Fruit fly (Drosophila melanogaster) whole organism, adult: ENCODE data around the gene CG10445.
A peak's percentile ranks its signal among the peaks of the same experiment; 100 is the strongest.

Experiments
- CG11617 ChIP-seq: fragments of 200-800 bp; sonication (Bioruptor generic); optimal IDR thresholded peaks from 2 replicates; lab custom pipeline; 2017; ENCODE audit warnings: mild to moderate bottlenecking, missing biosample characterization, missing genetic modification reagents, missing genetic modification characterization
- CG12768 ChIP-seq: fragments of 200-800 bp; sonication (Bioruptor generic); optimal IDR thresholded peaks from 2 replicates; lab custom pipeline; 2017; ENCODE audit warnings: missing biosample characterization, missing genetic modification characterization, mild to moderate bottlenecking, moderate library complexity, missing genetic modification reagents
- CG14711 ChIP-seq: fragments of 200-800 bp; sonication (Bioruptor generic); optimal IDR thresholded peaks from 2 replicates; lab custom pipeline; 2018; ENCODE audit warnings: missing biosample characterization, mild to moderate bottlenecking, missing genetic modification characterization, moderate library complexity
- CG5204 ChIP-seq: fragments of 200-800 bp; sonication (Bioruptor generic); optimal IDR thresholded peaks from 2 replicates; lab custom pipeline; 2016; ENCODE audit warnings: missing biosample characterization, missing genetic modification characterization
- CG7045 ChIP-seq: fragments of 200-800 bp; sonication (Bioruptor generic); optimal IDR thresholded peaks from 2 replicates; lab custom pipeline; 2017; ENCODE audit warnings: missing biosample characterization, mild to moderate bottlenecking, missing genetic modification characterization
- CG7101 ChIP-seq: fragments of 200-800 bp; sonication (Bioruptor generic); optimal IDR thresholded peaks from 2 replicates; lab custom pipeline; 2018; ENCODE audit warnings: missing biosample characterization, mild to moderate bottlenecking, missing genetic modification characterization, moderate library complexity
- Clk ChIP-seq: fragments of 200-800 bp; sonication (Bioruptor generic); optimal IDR thresholded peaks from 2 replicates; lab custom pipeline; 2017; ENCODE audit warnings: missing biosample characterization, missing genetic modification characterization
- Hr96 ChIP-seq: fragments of 200-800 bp; sonication (Bioruptor generic); optimal IDR thresholded peaks from 2 replicates; lab custom pipeline; 2016; ENCODE audit warnings: missing biosample characterization, missing genetic modification characterization
- Mnt ChIP-seq: fragments of 200-800 bp; sonication (Bioruptor generic); optimal IDR thresholded peaks from 2 replicates; lab custom pipeline; 2016; ENCODE audit warnings: missing biosample characterization, mild to moderate bottlenecking, missing genetic modification characterization
- bab1 ChIP-seq: fragments of 200-800 bp; sonication (Bioruptor generic); optimal IDR thresholded peaks from 3 replicates; lab custom pipeline; 2019; ENCODE audit warnings: missing biosample characterization, mild to moderate bottlenecking, missing genetic modification characterization, moderate library complexity
- cic ChIP-seq: fragments of 200-800 bp; sonication (Bioruptor generic); optimal IDR thresholded peaks from 2 replicates; lab custom pipeline; 2017; ENCODE audit warnings: missing biosample characterization, mild to moderate bottlenecking, missing genetic modification characterization, moderate library complexity
- cnc ChIP-seq, 2 experiments: fragments of >200 bp; optimal IDR thresholded peaks; 2 replicates each; lab custom pipeline; 2017
- kay ChIP-seq: fragments of 200-800 bp; sonication (Bioruptor generic); peaks from one replicate; lab custom pipeline; 2016; ENCODE audit warnings: missing biosample characterization, missing genetic modification characterization, borderline replicate concordance
- tj ChIP-seq: fragments of 200-800 bp; sonication (Bioruptor generic); optimal IDR thresholded peaks from 3 replicates; lab custom pipeline; 2017; ENCODE audit warnings: missing biosample characterization, mild to moderate bottlenecking, missing genetic modification characterization, moderate library complexity

- TF ChIP-seq Clk (GFP tag; lab: Kevin White, UChicago) (no peak), CG11617 (GFP tag; lab: Kevin White, UChicago) (peak; percentile 26), Mnt (GFP tag; lab: Kevin White, UChicago) (peak; percentile 42), CG7045 (GFP tag; lab: Kevin White, UChicago) (no peak), cnc (optimal IDR thresholded peaks at IDR 0.05; lab: Kevin White, UChicago) (no peak), CG14711 (tag; lab: Kevin White, UChicago) (no peak), Hr96 (GFP tag; lab: Kevin White, UChicago) (no peak), kay (GFP tag; lab: Kevin White, UChicago) (no peak), bab1 (GFP tag; lab: Kevin White, UChicago) (peak; percentile 35), cic (GFP tag; lab: Kevin White, UChicago) (peak; percentile 95), CG12768 (GFP tag; lab: Kevin White, UChicago) (peak; percentile 55), tj (GFP tag; lab: Kevin White, UChicago) (peak; percentile 55), CG5204 (GFP tag; lab: Kevin White, UChicago) (no peak), CG7101 (tag; lab: Kevin White, UChicago) (peak; percentile 39)
Observed at dm6 chr3R:7913139-7913538, 7.0 kb downstream of the CG10445 start, which contains the start of gene Rfk.
